Fruit fly (Drosophila melanogaster) whole organism: ENCODE results near the gene CG5346.

Experiments
- psq ChIP-seq: fragments of >200 bp; optimal IDR thresholded peaks from 2 replicates; lab custom pipeline; 2017
- usp ChIP-seq: fragments of >200 bp; optimal IDR thresholded peaks from 2 replicates; lab custom pipeline; 2017; ENCODE audit warnings: missing biosample characterization, missing genetic modification characterization, mixed read lengths

dm6 chr3R:22558398-22558797 lies 29.9 kb upstream of the CG5346 start:
- TF ChIP-seq psq (lab: Kevin White, UChicago): no peak
- TF ChIP-seq usp: no peak
